Worm (Caenorhabditis elegans): ENCODE results near the gene F56B6.6.

DNA sequence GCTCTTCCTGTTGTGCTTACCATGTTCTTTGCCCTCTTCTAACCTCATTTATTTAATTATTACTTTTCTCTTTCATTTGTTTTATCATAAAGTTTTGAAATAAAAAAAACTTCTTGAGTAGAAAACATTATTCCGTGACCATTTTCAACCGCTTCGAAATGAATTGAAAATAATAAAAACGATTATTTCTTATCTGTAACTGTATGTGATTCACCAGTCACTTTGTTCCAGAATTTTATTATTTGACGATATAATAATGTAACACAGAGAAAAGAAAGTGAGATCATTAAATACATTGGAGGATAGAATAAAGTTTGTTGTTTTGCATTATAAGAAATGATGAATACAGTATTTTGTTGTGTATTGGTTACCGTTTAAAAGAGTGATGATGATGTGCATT is 27.8 kb downstream of the F56B6.6 start:
- TF ChIP-seq hlh-13 (GFP tag; optimal IDR thresholded peaks at IDR 0.05) (no peak), hlh-30 (tag; optimal IDR thresholded peaks at IDR 0.05; ENCODE audit: insufficient read depth) (no peak), fkh-10 (GFP tag; optimal IDR thresholded peaks at IDR 0.05) (no peak), nhr-11 (tag; optimal IDR thresholded peaks at IDR 0.05) (no peak), dve-1 (tag; optimal IDR thresholded peaks at IDR 0.05) (no peak), odd-2 (tag; optimal IDR thresholded peaks at IDR 0.05) (no peak), ceh-48 (tag; optimal IDR thresholded peaks at IDR 0.05) (no peak), tbx-7 (tag; optimal IDR thresholded peaks at IDR 0.05) (no peak), ceh-22 (tag; optimal IDR thresholded peaks at IDR 0.05) (no peak), tbx-2 (tag; optimal IDR thresholded peaks at IDR 0.05) (no peak), ceh-34 (tag; optimal IDR thresholded peaks at IDR 0.05) (no peak), ceh-31 (tag; optimal IDR thresholded peaks at IDR 0.05) (no peak), ceh-30 (tag; optimal IDR thresholded peaks at IDR 0.05) (no peak), nfya-1 (tag; optimal IDR thresholded peaks at IDR 0.05) (no peak)
